Worm (Caenorhabditis elegans) whole organism, young adult: ENCODE measurements around the gene F55C10.4.

ENCODE experiments used
- B0035.1 ChIP-seq: sonication (generic microtip); optimal IDR thresholded peaks from 2 replicates; lab custom pipeline; 2016; ENCODE audit warnings: missing genetic modification characterization, mild to moderate bottlenecking, missing compliant biosample characterization, missing genotype, missing genetic modification reagents
- B0261.1 ChIP-seq: sonication (generic microtip); optimal IDR thresholded peaks from 2 replicates; lab custom pipeline; 2016; ENCODE audit warnings: mild to moderate bottlenecking, missing genetic modification characterization, moderate library complexity, missing compliant biosample characterization
- B0336.3 ChIP-seq: fragments of 200-800 bp; sonication (Bioruptor generic); IDR thresholded peaks from 2 replicates; pipeline ENCODE4 v1.3.6; 2022; ENCODE audit warnings: missing genetic modification characterization, missing compliant biosample characterization
- C06A6.2 ChIP-seq: fragments of 200-800 bp; sonication (Bioruptor generic); conservative IDR thresholded peaks from 2 replicates; pipeline ENCODE4 v1.3.6; 2022; ENCODE audit warnings: missing genetic modification characterization, missing compliant biosample characterization
- C17E4.6 ChIP-seq: fragments of 200-800 bp; sonication (Bioruptor generic); IDR thresholded peaks from 2 replicates; pipeline ENCODE4 v1.3.6; 2022; ENCODE audit warnings: missing genetic modification reagents, missing genetic modification characterization, missing compliant biosample characterization
- F33H1.4 ChIP-seq: fragments of 200-800 bp; sonication (Bioruptor generic); IDR thresholded peaks from 2 replicates; pipeline ENCODE4 v1.3.6; 2022; ENCODE audit warnings: missing genetic modification reagents, missing genetic modification characterization, missing compliant biosample characterization
- F37B4.10 ChIP-seq: fragments of 200-800 bp; sonication (Bioruptor generic); IDR thresholded peaks from 2 replicates; pipeline ENCODE4 v1.3.6; 2022; ENCODE audit warnings: missing genetic modification characterization, missing compliant biosample characterization
- F52B5.7 ChIP-seq: sonication (generic microtip); optimal IDR thresholded peaks from 2 replicates; lab custom pipeline; 2016; ENCODE audit warnings: mild to moderate bottlenecking, missing genetic modification characterization, missing compliant biosample characterization
- F57A8.1 ChIP-seq: fragments of 200-800 bp; sonication (Bioruptor generic); optimal IDR thresholded peaks from 2 replicates; lab custom pipeline; 2018; ENCODE audit warnings: mild to moderate bottlenecking, missing genetic modification characterization, moderate library complexity, missing compliant biosample characterization
- K11D2.4 ChIP-seq: fragments of 200-800 bp; sonication (Bioruptor generic); IDR thresholded peaks from 2 replicates; pipeline ENCODE4 v1.3.6; 2022; ENCODE audit warnings: missing genetic modification reagents, missing genetic modification characterization, missing compliant biosample characterization
- Y53G8AR.9 ChIP-seq: fragments of 200-800 bp; sonication (Bioruptor generic); conservative IDR thresholded peaks from 2 replicates; pipeline ENCODE4 v1.3.6; 2022; ENCODE audit warnings: missing genetic modification reagents, missing genetic modification characterization, missing compliant biosample characterization
- Y56A3A.18 ChIP-seq: fragments of 200-800 bp; sonication (Bioruptor generic); IDR thresholded peaks from 2 replicates; pipeline ENCODE4 v1.3.6; 2022; ENCODE audit warnings: missing genetic modification reagents, missing genetic modification characterization, missing compliant biosample characterization
- akir-1 ChIP-seq: fragments of 200-800 bp; sonication (Bioruptor generic); optimal IDR thresholded peaks from 2 replicates; lab custom pipeline; 2018; ENCODE audit warnings: mild to moderate bottlenecking, missing genetic modification characterization, moderate library complexity, missing compliant biosample characterization
- ceh-91 ChIP-seq: fragments of 200-800 bp; sonication (Bioruptor generic); IDR thresholded peaks from 2 replicates; pipeline ENCODE4 v1.3.6; 2022; ENCODE audit warnings: missing genetic modification reagents, missing genetic modification characterization, missing compliant biosample characterization
- chd-7 ChIP-seq: sonication (generic microtip); optimal IDR thresholded peaks from 2 replicates; lab custom pipeline; 2016; ENCODE audit warnings: mild to moderate bottlenecking, missing genetic modification characterization, moderate library complexity, missing compliant biosample characterization
- die-1 ChIP-seq: sonication (generic microtip); optimal IDR thresholded peaks from 2 replicates; lab custom pipeline; 2016; ENCODE audit warnings: missing genotype, mild to moderate bottlenecking, missing genetic modification characterization, missing compliant biosample characterization
- dpl-1 ChIP-seq: fragments of 150-350 bp; optimal IDR thresholded peaks from 2 replicates; lab custom pipeline; 2014; ENCODE audit warnings: missing biosample characterization, missing genetic modification reagents, missing genetic modification characterization
- egl-44 ChIP-seq: fragments of 200-800 bp; sonication (Bioruptor generic); IDR thresholded peaks from 2 replicates; pipeline ENCODE4 v1.3.6; 2022; ENCODE audit warnings: missing genetic modification reagents, missing genetic modification characterization, missing compliant biosample characterization
- egrh-3 ChIP-seq: fragments of 200-800 bp; sonication (Bioruptor generic); IDR thresholded peaks from 2 replicates; pipeline ENCODE4 v1.3.6; 2022; ENCODE audit warnings: missing genetic modification reagents, missing genetic modification characterization, missing compliant biosample characterization
- hlh-12 ChIP-seq: sonication (generic microtip); optimal IDR thresholded peaks from 2 replicates; lab custom pipeline; 2016; ENCODE audit warnings: missing genetic modification characterization, missing compliant biosample characterization
- hlh-26 ChIP-seq: fragments of 200-800 bp; sonication (Bioruptor generic); conservative IDR thresholded peaks from 2 replicates; pipeline ENCODE4 v1.3.6; 2022; ENCODE audit warnings: missing genetic modification reagents, missing genetic modification characterization, missing compliant biosample characterization
- hsf-1 ChIP-seq: fragments of 200-800 bp; sonication (Bioruptor generic); IDR thresholded peaks from 2 replicates; pipeline ENCODE4 v1.3.6; 2022; ENCODE audit warnings: missing genetic modification reagents, missing genetic modification characterization, missing compliant biosample characterization
- let-526 ChIP-seq: fragments of 200-800 bp; sonication (Bioruptor generic); IDR thresholded peaks from 2 replicates; pipeline ENCODE4 v1.3.6; 2022; ENCODE audit warnings: missing genetic modification reagents, missing genetic modification characterization, missing compliant biosample characterization
- lin-26 ChIP-seq: fragments of 200-800 bp; sonication (Bioruptor generic); IDR thresholded peaks from 2 replicates; pipeline ENCODE4 v1.3.6; 2022; ENCODE audit warnings: missing genetic modification reagents, missing genetic modification characterization, missing compliant biosample characterization
- lin-35 ChIP-seq, 3 experiments: fragments of 150-350 bp in 2 of 3; sonication (generic microtip) in 1 of 3; optimal IDR thresholded peaks; 2 replicates each; lab custom pipeline; 2014 to 2018; ENCODE audit warnings: missing biosample characterization in 3 of 3, missing genetic modification characterization in 3 of 3, missing genetic modification reagents in 3 of 3
- lin-40 ChIP-seq: sonication (generic microtip); optimal IDR thresholded peaks from 2 replicates; lab custom pipeline; 2016; ENCODE audit warnings: missing genetic modification characterization, mild to moderate bottlenecking, missing compliant biosample characterization, missing genotype, missing genetic modification reagents
- lin-54 ChIP-seq: fragments of 200-800 bp; sonication (Bioruptor generic); optimal IDR thresholded peaks from 2 replicates; lab custom pipeline; 2018; ENCODE audit warnings: mild to moderate bottlenecking, missing genetic modification characterization, missing compliant biosample characterization
- lir-1 ChIP-seq: fragments of 200-800 bp; sonication (Bioruptor generic); conservative IDR thresholded peaks from 2 replicates; pipeline ENCODE4 v1.3.6; 2022; ENCODE audit warnings: missing genetic modification reagents, missing genetic modification characterization, missing compliant biosample characterization
- lsl-1 ChIP-seq: fragments of 200-800 bp; sonication (Bioruptor generic); optimal IDR thresholded peaks from 2 replicates; lab custom pipeline; 2018; ENCODE audit warnings: mild to moderate bottlenecking, missing genetic modification characterization, moderate library complexity, missing compliant biosample characterization
- lsy-27 ChIP-seq: sonication (generic microtip); optimal IDR thresholded peaks from 2 replicates; lab custom pipeline; 2017; ENCODE audit warnings: missing genetic modification characterization, mild to moderate bottlenecking, missing compliant biosample characterization, antibody characterized with exemption, missing genotype, borderline replicate concordance; ENCODE audit not compliant: insufficient read depth
- madf-10 ChIP-seq: sonication (generic microtip); optimal IDR thresholded peaks from 2 replicates; lab custom pipeline; 2016; ENCODE audit warnings: mild to moderate bottlenecking, missing genetic modification characterization, missing compliant biosample characterization
- mes-4 ChIP-seq: sonication (generic microtip); optimal IDR thresholded peaks from 2 replicates; lab custom pipeline; 2016; ENCODE audit warnings: missing genotype, missing genetic modification characterization, missing compliant biosample characterization
- nfya-1 ChIP-seq: sonication (generic microtip); optimal IDR thresholded peaks from 2 replicates; lab custom pipeline; 2017; ENCODE audit warnings: antibody characterized with exemption, missing compliant biosample characterization, missing genetic modification characterization, borderline replicate concordance; ENCODE audit not compliant: insufficient read depth
- nhr-27 ChIP-seq: fragments of 200-800 bp; sonication (Bioruptor generic); optimal IDR thresholded peaks from 2 replicates; lab custom pipeline; 2018; ENCODE audit warnings: mild to moderate bottlenecking, missing genetic modification characterization, moderate library complexity, missing compliant biosample characterization
- sdz-38 ChIP-seq: sonication (generic microtip); optimal IDR thresholded peaks from 2 replicates; lab custom pipeline; 2016; ENCODE audit warnings: missing genotype, missing genetic modification characterization, missing compliant biosample characterization
- snpc-1.3 ChIP-seq: sonication (generic microtip); optimal IDR thresholded peaks from 2 replicates; lab custom pipeline; 2017; ENCODE audit warnings: missing genetic modification characterization, mild to moderate bottlenecking, missing compliant biosample characterization, antibody characterized with exemption, moderate library complexity, missing genotype, missing genetic modification reagents; ENCODE audit not compliant: insufficient read depth
- unc-62 ChIP-seq: fragments of 150-350 bp; optimal IDR thresholded peaks from 2 replicates; lab custom pipeline; 2014; ENCODE audit warnings: missing biosample characterization, missing genetic modification reagents, missing genetic modification characterization
- zim-3 ChIP-seq: sonication (generic microtip); optimal IDR thresholded peaks from 2 replicates; lab custom pipeline; 2017; ENCODE audit warnings: mild to moderate bottlenecking, missing genetic modification characterization, moderate library complexity, missing compliant biosample characterization
- ztf-25 ChIP-seq: fragments of 200-800 bp; sonication (Bioruptor generic); IDR thresholded peaks from 2 replicates; pipeline ENCODE4 v1.3.6; 2022; ENCODE audit warnings: missing genetic modification reagents, missing genetic modification characterization, missing compliant biosample characterization
- ztf-26 ChIP-seq: sonication (generic microtip); optimal IDR thresholded peaks from 2 replicates; lab custom pipeline; 2017; ENCODE audit warnings: missing genetic modification characterization, missing compliant biosample characterization

The F55C10.4 gene

ce11 chrV:11352893-11353292 is 33.6 kb upstream of the F55C10.4 start, which contains the start of gene npr-25:
npr-25 (minus strand) TSS chrV:11352993.
- TF ChIP-seq lin-35 (GFP tag; optimal IDR thresholded peaks at IDR 0.05; lab: Kevin White, UChicago) (no peak), C17E4.6 (GFP tag; lab: Robert Waterston, UW) (no peak), hlh-26 (GFP tag; lab: Robert Waterston, UW) (no peak), egl-44 (no peak), madf-10 (tag; lab: Kevin White, UChicago) (no peak), F52B5.7 (tag; lab: Kevin White, UChicago) (no peak), akir-1 (GFP tag; lab: Kevin White, UChicago) (no peak), lin-40 (tag; lab: Kevin White, UChicago) (no peak), lin-26 (GFP tag; lab: Robert Waterston, UW) (no peak), Y53G8AR.9 (no peak), lin-54 (no peak), F37B4.10 (GFP tag; lab: Robert Waterston, UW) (no peak), let-526 (no peak)
- TF ChIP-seq, all 124 proteins: peak for 0

- no peak for TF ChIP-seq nhr-27 (tag; lab: Kevin White, UChicago)
- no peak for TF ChIP-seq F57A8.1 (GFP tag; lab: Kevin White, UChicago)
- no peak for TF ChIP-seq nfya-1 (tag; lab: Kevin White, UChicago)
- no peak for TF ChIP-seq egl-44
- no peak for TF ChIP-seq die-1
- TF ChIP-seq dpl-1 (GFP tag; lab: Kevin White, UChicago): no peak
- no peak for TF ChIP-seq B0261.1 (tag; lab: Kevin White, UChicago)
- no peak for TF ChIP-seq B0336.3 (GFP tag; lab: Robert Waterston, UW)
- no peak for TF ChIP-seq K11D2.4 (GFP tag; lab: Robert Waterston, UW)
- no peak for TF ChIP-seq ztf-25
- no peak for TF ChIP-seq ceh-91 (GFP tag; lab: Robert Waterston, UW)
- TF ChIP-seq chd-7 (tag; lab: Kevin White, UChicago): no peak
- TF ChIP-seq zim-3 (tag; lab: Kevin White, UChicago): no peak
- TF ChIP-seq let-526: no peak
- TF ChIP-seq lsy-27: no peak
- TF ChIP-seq Y56A3A.18 (GFP tag; lab: Robert Waterston, UW): no peak
- TF ChIP-seq hsf-1 (GFP tag; lab: Robert Waterston, UW): no peak
- no peak for TF ChIP-seq unc-62 (GFP tag; lab: Kevin White, UChicago)
- no peak for TF ChIP-seq F33H1.4
- TF ChIP-seq C06A6.2 (GFP tag; lab: Robert Waterston, UW): no peak
Observed at ce11 chrV:11354264-11354663, 32.3 kb upstream of the F55C10.4 start.

DNA sequence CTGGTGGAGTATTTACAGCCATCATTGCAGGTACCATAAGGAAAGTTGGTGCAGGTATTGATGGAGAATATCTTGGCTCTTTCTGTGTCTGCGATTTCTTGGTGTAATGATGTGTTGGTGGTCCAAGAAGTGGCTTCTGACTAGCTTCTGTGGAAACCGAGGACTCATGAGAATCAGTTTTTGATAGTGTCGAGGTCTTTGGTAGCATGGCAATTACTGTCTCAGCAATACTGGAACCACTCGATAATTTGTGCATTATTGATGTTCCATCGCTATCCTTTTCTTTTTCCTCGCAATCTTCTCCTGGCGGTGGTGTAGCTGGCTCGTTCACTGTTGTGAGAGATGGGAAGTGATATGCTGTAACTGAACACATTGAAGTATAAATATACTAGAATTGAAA is 23.0 kb upstream of the F55C10.4 start:
- TF ChIP-seq egrh-3 (GFP tag; lab: Robert Waterston, UW) (no peak), mes-4 (tag; lab: Kevin White, UChicago) (no peak), B0035.1 (no peak), lir-1 (GFP tag; lab: Robert Waterston, UW) (no peak), snpc-1.3 (no peak), hsf-1 (GFP tag; lab: Robert Waterston, UW) (no peak), sdz-38 (tag; lab: Kevin White, UChicago) (no peak), ztf-26 (tag; lab: Kevin White, UChicago) (no peak), dpl-1 (GFP tag; lab: Kevin White, UChicago) (no peak), hlh-12 (tag; lab: Kevin White, UChicago) (no peak), lsl-1 (no peak), F37B4.10 (GFP tag; lab: Robert Waterston, UW) (no peak), lin-40 (tag; lab: Kevin White, UChicago) (no peak)
